Fruit fly (Drosophila melanogaster) whole organism, embryonic: ENCODE results near the gene CG4297.

ENCODE experiments used
- Antp ChIP-seq: fragments of 200-800 bp; sonication (Bioruptor generic); optimal IDR thresholded peaks from 3 replicates; lab custom pipeline; 2016; ENCODE audit warnings: missing biosample characterization, missing genetic modification characterization
- Atf-2 ChIP-seq: fragments of 200-800 bp; sonication (Bioruptor generic); optimal IDR thresholded peaks from 2 replicates; lab custom pipeline; 2016; ENCODE audit warnings: missing biosample characterization, missing genetic modification characterization
- CG10209 ChIP-seq: fragments of 200-800 bp; sonication (Bioruptor generic); optimal IDR thresholded peaks from 3 replicates; lab custom pipeline; 2017; ENCODE audit warnings: missing biosample characterization, mild to moderate bottlenecking, missing genetic modification characterization, missing genetic modification reagents
- CG10462 ChIP-seq: fragments of 200-800 bp; sonication (Bioruptor generic); optimal IDR thresholded peaks from 2 replicates; lab custom pipeline; 2016; ENCODE audit warnings: missing biosample characterization, missing genetic modification characterization
- CG11696 ChIP-seq: fragments of 200-800 bp; sonication (Bioruptor generic); IDR thresholded peaks from 2 replicates; pipeline ENCODE4 v1.3.6; 2022; ENCODE audit warnings: missing biosample characterization, missing genetic modification characterization
- CG13624 ChIP-seq: fragments of 200-800 bp; sonication (Bioruptor generic); optimal IDR thresholded peaks from 2 replicates; lab custom pipeline; 2016; ENCODE audit warnings: missing biosample characterization, missing genetic modification characterization
- CG1529 ChIP-seq: fragments of 200-800 bp; sonication (Bioruptor generic); optimal IDR thresholded peaks from 3 replicates; lab custom pipeline; 2018; ENCODE audit warnings: missing biosample characterization, missing genetic modification characterization
- CG16815 ChIP-seq: fragments of 200-800 bp; sonication (Bioruptor generic); optimal IDR thresholded peaks from 3 replicates; lab custom pipeline; 2017; ENCODE audit warnings: missing biosample characterization, mild to moderate bottlenecking, missing genetic modification characterization
- CG17568 ChIP-seq: fragments of 200-800 bp; sonication (Bioruptor generic); optimal IDR thresholded peaks from 2 replicates; lab custom pipeline; 2018; ENCODE audit warnings: missing biosample characterization, mild to moderate bottlenecking, missing genetic modification characterization, moderate library complexity
- CG17829 ChIP-seq: fragments of 200-800 bp; optimal IDR thresholded peaks from 2 replicates; lab custom pipeline; 2019; ENCODE audit warnings: missing biosample characterization, mild to moderate bottlenecking, missing genetic modification characterization, moderate library complexity
- CG18764 ChIP-seq: fragments of 200-800 bp; sonication (Bioruptor generic); optimal IDR thresholded peaks from 3 replicates; lab custom pipeline; 2016; ENCODE audit warnings: missing biosample characterization, missing genetic modification characterization
- CG2678 ChIP-seq: fragments of 200-800 bp; sonication (Bioruptor generic); optimal IDR thresholded peaks from 3 replicates; lab custom pipeline; 2019; ENCODE audit warnings: missing biosample characterization, mild to moderate bottlenecking, missing genetic modification characterization, moderate library complexity
- CG32772 ChIP-seq: fragments of 200-800 bp; sonication (Bioruptor generic); IDR thresholded peaks from 2 replicates; pipeline ENCODE4 v1.3.6; 2022; ENCODE audit warnings: missing biosample characterization, missing genetic modification characterization
- CG6272 ChIP-seq: fragments of 200-800 bp; sonication (Bioruptor generic); IDR thresholded peaks from 2 replicates; pipeline ENCODE4 v1.3.6; 2022; ENCODE audit warnings: missing biosample characterization, missing genetic modification characterization
- CG6683 ChIP-seq: fragments of 200-800 bp; sonication (Bioruptor generic); optimal IDR thresholded peaks from 2 replicates; lab custom pipeline; 2017; ENCODE audit warnings: missing biosample characterization, mild to moderate bottlenecking, missing genetic modification characterization, missing genetic modification reagents
- CG6813 ChIP-seq: fragments of 200-800 bp; sonication (Bioruptor generic); optimal IDR thresholded peaks from 2 replicates; lab custom pipeline; 2017; ENCODE audit warnings: missing biosample characterization, missing genetic modification characterization, mild to moderate bottlenecking, moderate library complexity, missing genetic modification reagents
- CG8944 ChIP-seq: fragments of 200-800 bp; sonication (Bioruptor generic); optimal IDR thresholded peaks from 3 replicates; lab custom pipeline; 2016; ENCODE audit warnings: missing biosample characterization, missing genetic modification characterization
- Camta ChIP-seq: fragments of 200-800 bp; sonication (Bioruptor generic); optimal IDR thresholded peaks from 2 replicates; lab custom pipeline; 2016; ENCODE audit warnings: missing biosample characterization, missing genetic modification characterization
- CoRest ChIP-seq: fragments of 200-800 bp; sonication (Bioruptor generic); optimal IDR thresholded peaks from 3 replicates; lab custom pipeline; 2018; ENCODE audit warnings: missing biosample characterization, mild to moderate bottlenecking, missing genetic modification characterization, moderate library complexity
- Doc3 ChIP-seq: fragments of 200-800 bp; sonication (Bioruptor generic); IDR thresholded peaks from 3 replicates; pipeline ENCODE4 v1.3.6; 2022; ENCODE audit warnings: missing biosample characterization, missing genetic modification characterization; ENCODE audit not compliant: partially characterized antibody
- E2f2 ChIP-seq: fragments of 200-800 bp; sonication (Bioruptor generic); IDR thresholded peaks from 2 replicates; pipeline ENCODE4 v1.3.6; 2022; ENCODE audit warnings: missing biosample characterization, missing genetic modification characterization
- Fer2 ChIP-seq: fragments of 200-800 bp; sonication (Bioruptor generic); optimal IDR thresholded peaks from 2 replicates; lab custom pipeline; 2018; ENCODE audit warnings: missing biosample characterization, mild to moderate bottlenecking, missing genetic modification characterization, moderate library complexity
- HmgD ChIP-seq: fragments of 200-800 bp; sonication (Bioruptor generic); optimal IDR thresholded peaks from 3 replicates; lab custom pipeline; 2016; ENCODE audit warnings: missing biosample characterization, missing genetic modification characterization
- HmgZ ChIP-seq: fragments of 200-800 bp; sonication (Bioruptor generic); optimal IDR thresholded peaks from 2 replicates; lab custom pipeline; 2018; ENCODE audit warnings: missing biosample characterization, mild to moderate bottlenecking, missing genetic modification characterization
- Hr39 ChIP-seq: fragments of >200 bp; optimal IDR thresholded peaks from 2 replicates; lab custom pipeline; 2017
- Max ChIP-seq: fragments of 200-800 bp; sonication (Bioruptor generic); optimal IDR thresholded peaks from 2 replicates; lab custom pipeline; 2016; ENCODE audit warnings: missing biosample characterization, mild to moderate bottlenecking, missing genetic modification characterization
- PHDP ChIP-seq: fragments of 200-800 bp; sonication (Bioruptor generic); optimal IDR thresholded peaks from 3 replicates; lab custom pipeline; 2018; ENCODE audit warnings: missing biosample characterization, mild to moderate bottlenecking, missing genetic modification characterization, moderate library complexity
- Taf1 ChIP-seq: fragments of 200-800 bp; sonication (Bioruptor generic); IDR thresholded peaks from 2 replicates; pipeline ENCODE4 v1.3.6; 2022; ENCODE audit warnings: missing biosample characterization, missing genetic modification characterization
- Tbp ChIP-seq: fragments of >200 bp; optimal IDR thresholded peaks from 2 replicates; lab custom pipeline; 2018; ENCODE audit warnings: missing biosample characterization, missing genetic modification characterization
- ap ChIP-seq: fragments of 200-800 bp; sonication (Bioruptor generic); IDR thresholded peaks from 2 replicates; pipeline ENCODE4 v1.3.6; 2022; ENCODE audit warnings: missing biosample characterization, missing genetic modification characterization
- ara ChIP-seq: fragments of 200-800 bp; sonication (Bioruptor generic); IDR thresholded peaks from 2 replicates; pipeline ENCODE4 v1.3.6; 2022; ENCODE audit warnings: missing biosample characterization, missing genetic modification characterization
- bbx ChIP-seq: fragments of 200-800 bp; sonication (Bioruptor generic); IDR thresholded peaks from 2 replicates; pipeline ENCODE4 v1.3.6; 2022; ENCODE audit warnings: missing biosample characterization, missing genetic modification characterization; ENCODE audit not compliant: partially characterized antibody
- bowl ChIP-seq: fragments of 200-800 bp; sonication (Bioruptor generic); IDR thresholded peaks from 2 replicates; pipeline ENCODE4 v1.3.6; 2022; ENCODE audit warnings: missing biosample characterization, missing genetic modification characterization
- chinmo ChIP-seq: fragments of 200-800 bp; sonication (Bioruptor generic); IDR thresholded peaks from 4 replicates; pipeline ENCODE4 v1.3.6; 2022; ENCODE audit warnings: missing biosample characterization, missing genetic modification characterization; ENCODE audit not compliant: partially characterized antibody
- danr ChIP-seq: fragments of 200-800 bp; sonication (Bioruptor generic); IDR thresholded peaks from 2 replicates; pipeline ENCODE4 v1.3.6; 2022; ENCODE audit warnings: missing biosample characterization, missing genetic modification characterization
- en ChIP-seq: fragments of 200-800 bp; sonication (Bioruptor generic); optimal IDR thresholded peaks from 2 replicates; lab custom pipeline; 2016; ENCODE audit warnings: missing biosample characterization, missing genetic modification characterization
- fd96Cb ChIP-seq: fragments of 200-800 bp; sonication (Bioruptor generic); optimal IDR thresholded peaks from 2 replicates; lab custom pipeline; 2018; ENCODE audit warnings: missing biosample characterization, mild to moderate bottlenecking, missing genetic modification characterization, moderate library complexity
- inv ChIP-seq: fragments of 200-800 bp; sonication (Bioruptor generic); IDR thresholded peaks from 2 replicates; pipeline ENCODE4 v1.3.6; 2022; ENCODE audit warnings: missing biosample characterization, missing genetic modification characterization; ENCODE audit not compliant: partially characterized antibody
- ken ChIP-seq: fragments of 200-800 bp; sonication (Bioruptor generic); IDR thresholded peaks from 3 replicates; pipeline ENCODE4 v1.3.6; 2022; ENCODE audit warnings: missing biosample characterization, missing genetic modification characterization
- lab ChIP-seq: fragments of 200-800 bp; sonication (Bioruptor generic); optimal IDR thresholded peaks from 3 replicates; lab custom pipeline; 2017; ENCODE audit warnings: missing biosample characterization, missing genetic modification characterization, mild to moderate bottlenecking, moderate library complexity, missing genetic modification reagents
- pfk ChIP-seq: fragments of 200-800 bp; sonication (Bioruptor generic); optimal IDR thresholded peaks from 2 replicates; lab custom pipeline; 2018; ENCODE audit warnings: missing biosample characterization, mild to moderate bottlenecking, missing genetic modification characterization, moderate library complexity
- rib ChIP-seq: fragments of 200-800 bp; sonication (Bioruptor generic); IDR thresholded peaks from 2 replicates; pipeline ENCODE4 v1.3.6; 2022; ENCODE audit warnings: missing biosample characterization, missing genetic modification characterization
- sisA ChIP-seq: fragments of 200-800 bp; sonication (Bioruptor generic); IDR thresholded peaks from 2 replicates; pipeline ENCODE4 v1.3.6; 2022; ENCODE audit warnings: missing biosample characterization, missing genetic modification characterization
- slp2 ChIP-seq: fragments of 200-800 bp; sonication (Bioruptor generic); optimal IDR thresholded peaks from 2 replicates; lab custom pipeline; 2016; ENCODE audit warnings: missing biosample characterization, missing genetic modification characterization
- sr ChIP-seq: fragments of 200-800 bp; sonication (Bioruptor generic); IDR thresholded peaks from 3 replicates; pipeline ENCODE4 v1.3.6; 2022; ENCODE audit warnings: missing biosample characterization, missing genetic modification characterization
- tgo ChIP-seq: fragments of 200-800 bp; sonication (Bioruptor generic); IDR thresholded peaks from 3 replicates; pipeline ENCODE4 v1.3.6; 2022; ENCODE audit warnings: missing biosample characterization, missing genetic modification characterization
- toy ChIP-seq: fragments of 200-800 bp; sonication (Bioruptor generic); IDR thresholded peaks from 2 replicates; pipeline ENCODE4 v1.3.6; 2022; ENCODE audit warnings: missing biosample characterization, missing genetic modification characterization
- trh ChIP-seq: fragments of 200-800 bp; sonication (Bioruptor generic); optimal IDR thresholded peaks from 2 replicates; lab custom pipeline; 2016; ENCODE audit warnings: missing biosample characterization, missing genetic modification characterization
- vfl ChIP-seq: fragments of 200-800 bp; sonication (Bioruptor generic); optimal IDR thresholded peaks from 2 replicates; lab custom pipeline; 2016; ENCODE audit warnings: missing biosample characterization, missing genetic modification characterization
- wdn ChIP-seq: fragments of 200-800 bp; sonication (Bioruptor generic); IDR thresholded peaks from 2 replicates; pipeline ENCODE4 v1.3.6; 2022; ENCODE audit warnings: missing biosample characterization, missing genetic modification characterization

The CG4297 gene

DNA sequence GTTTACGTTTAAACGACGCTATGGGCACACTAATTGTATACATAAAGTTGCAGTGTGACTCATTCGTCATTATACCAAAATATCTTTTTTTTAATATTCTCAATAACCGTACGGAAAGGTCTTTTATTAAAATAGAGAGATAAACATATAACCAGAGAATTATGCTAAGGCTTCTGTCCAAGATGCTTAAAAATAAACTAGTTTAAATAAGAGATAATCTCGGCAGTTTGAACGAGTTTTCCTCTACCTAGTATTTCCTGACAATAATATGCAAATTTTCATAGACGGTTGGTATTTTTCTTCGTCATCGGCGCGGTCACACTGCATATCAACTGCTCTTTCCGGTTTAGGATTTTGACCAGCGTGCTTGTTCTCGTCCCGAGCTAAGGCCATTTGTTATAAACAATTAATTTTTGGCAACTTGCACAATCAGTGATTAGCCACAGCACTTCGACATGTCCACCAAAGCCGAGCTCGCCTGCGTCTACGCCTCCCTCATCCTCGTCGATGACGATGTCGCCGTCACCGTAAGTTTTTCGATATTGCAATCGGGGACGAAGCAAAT lies 52.3 kb downstream of the CG4297 start, which contains the start of the genes CG13690 and RpLP1 (continued):
- no peak for TF ChIP-seq Antp (GFP tag; lab: Kevin White, UChicago)
- TF ChIP-seq CG6683, result peak; percentile 64
- TF ChIP-seq CG11696 (GFP tag; lab: Robert Waterston, UW), result 0 out of 2 replicates have a peak, but pooled peaks have one; percentile 39
- peak; percentile 27 for TF ChIP-seq Fer2
- no peak for TF ChIP-seq CG16815
- peak; percentile 74 for TF ChIP-seq CG1529 (GFP tag; lab: Kevin White, UChicago)
- TF ChIP-seq Hr39 (lab: Kevin White, UChicago), result no peak
- peak; percentile 83 for TF ChIP-seq PHDP (tag; lab: Kevin White, UChicago)
- peak; percentile 45 for TF ChIP-seq Tbp (GFP tag; lab: Kevin White, UChicago)
- TF ChIP-seq CG10209 (GFP tag; lab: Kevin White, UChicago), result peak; percentile 82
- TF ChIP-seq Doc3 (GFP tag; lab: Robert Waterston, UW), result no peak
- no peak for TF ChIP-seq CG32772 (GFP tag; lab: Robert Waterston, UW)
- TF ChIP-seq en, result peak; percentile 72
- TF ChIP-seq ara (GFP tag; lab: Robert Waterston, UW), result peak; percentile 53; the same call in 1 of the 2 replicates
- TF ChIP-seq tgo (GFP tag; lab: Robert Waterston, UW), result peak; percentile 31; the same call in 2 of the 3 replicates
- no peak; the same call in 1 of the 2 replicates for TF ChIP-seq bowl
- TF ChIP-seq pfk (GFP tag; lab: Kevin White, UChicago), result peak; percentile 58
- TF ChIP-seq CG6272 (GFP tag; lab: Robert Waterston, UW), result no peak
- peak; percentile 24; the same call in 1 of the 2 replicates for TF ChIP-seq ap (GFP tag; lab: Robert Waterston, UW)
- TF ChIP-seq Camta, result peak; percentile 68
- peak; percentile 61 for TF ChIP-seq slp2 (GFP tag; lab: Kevin White, UChicago)
- TF ChIP-seq vfl (GFP tag; lab: Kevin White, UChicago), result peak; percentile 37
- peak; percentile 73 for TF ChIP-seq CoRest
- TF ChIP-seq CG10462 (GFP tag; lab: Kevin White, UChicago), result peak; percentile 36
- TF ChIP-seq wdn (GFP tag; lab: Robert Waterston, UW), result 0 out of 2 replicates have a peak, but pooled peaks have one; percentile 4
- TF ChIP-seq CG2678, result peak; percentile 71
- peak; percentile 18 for TF ChIP-seq CG18764 (GFP tag; lab: Kevin White, UChicago)
- peak; percentile 87 for TF ChIP-seq CG6813 (GFP tag; lab: Kevin White, UChicago)
- peak; percentile 47 for TF ChIP-seq CG8944 (GFP tag; lab: Kevin White, UChicago)
- TF ChIP-seq CG17829 (tag; lab: Kevin White, UChicago), result peak; percentile 78
- TF ChIP-seq trh (GFP tag; lab: Kevin White, UChicago), result peak; percentile 10
- TF ChIP-seq CG17568, result peak; percentile 80
- TF ChIP-seq E2f2 (GFP tag; lab: Robert Waterston, UW), result peak; percentile 82
- no peak for TF ChIP-seq inv
- TF ChIP-seq toy (GFP tag; lab: Robert Waterston, UW), result no peak
- TF ChIP-seq Atf-2, result peak; percentile 11
- TF ChIP-seq HmgZ (tag; lab: Kevin White, UChicago), result peak; percentile 52
- TF ChIP-seq Max (GFP tag; lab: Kevin White, UChicago), result peak; percentile 80
- no peak for TF ChIP-seq fd96Cb (tag; lab: Kevin White, UChicago)
- TF ChIP-seq sr (GFP tag; lab: Robert Waterston, UW), result peak; percentile 61; the same call in 1 of the 3 replicates
- peak; percentile 92 for TF ChIP-seq lab (GFP tag; lab: Kevin White, UChicago)
- no peak for TF ChIP-seq bbx
- TF ChIP-seq ken, result peak; percentile 61; the same call in 2 of the 3 replicates
- TF ChIP-seq CG13624 (GFP tag; lab: Kevin White, UChicago), result peak; percentile 70
- TF ChIP-seq danr (GFP tag; lab: Robert Waterston, UW), result no peak
- TF ChIP-seq rib (GFP tag; lab: Robert Waterston, UW), result no peak; the same call in 1 of the 2 replicates
- TF ChIP-seq Taf1 (GFP tag; lab: Robert Waterston, UW), result 0 out of 2 replicates have a peak, but pooled peaks have one; percentile 11
- TF ChIP-seq HmgD (GFP tag; lab: Kevin White, UChicago), result peak; percentile 51
- TF ChIP-seq sisA (GFP tag; lab: Robert Waterston, UW), result no peak
- TF ChIP-seq chinmo (GFP tag; lab: Robert Waterston, UW), result no peak
